Worm (Caenorhabditis elegans): Measurements from ENCODE around the gene C27B7.7.
"Not testable (repeated sequence)": the region's sequence is repeated elsewhere in the genome, so short reads cannot be mapped to it uniquely, and the experiment has no call there.

Gene C27B7.7

ce11 chrIV:8961109-8961508 lies 54.3 kb downstream of the C27B7.7 start:
- TF ChIP-seq attf-3 (GFP tag; conservative IDR thresholded peaks at IDR 0.05) = peak; percentile 69

ce11 chrIV:8964042-8964441 lies 57.2 kb downstream of the C27B7.7 start:
- TF ChIP-seq rcor-1 (GFP tag; IDR thresholded peaks at IDR 0.05) (peak; percentile 42; the same call in 1 of the 2 replicates), cebp-2 (GFP tag; IDR thresholded peaks at IDR 0.05) (0 out of 2 replicates have a peak, but pooled peaks have one; percentile 9), aptf-3 (GFP tag; IDR thresholded peaks at IDR 0.05) (0 out of 2 replicates have a peak, but pooled peaks have one; percentile 60), B0261.1 (tag; optimal IDR thresholded peaks at IDR 0.05) (peak; percentile 57), madf-3 (GFP tag; IDR thresholded peaks at IDR 0.05) (peak; percentile 63; the same call in 1 of the 2 replicates), nhr-120 (GFP tag; IDR thresholded peaks at IDR 0.05) (0 out of 2 replicates have a peak, but pooled peaks have one; percentile 77), ceh-40 (GFP tag; IDR thresholded peaks at IDR 0.05) (peak; percentile 83), lin-26 (GFP tag; IDR thresholded peaks at IDR 0.05) (peak; percentile 95), C17E4.6 (GFP tag; IDR thresholded peaks at IDR 0.05) (peak; percentile 12; the same call in 1 of the 2 replicates), hmg-1.2 (GFP tag; IDR thresholded peaks at IDR 0.05) (peak; percentile 51), ztf-28 (GFP tag; IDR thresholded peaks at IDR 0.05) (0 out of 2 replicates have a peak, but pooled peaks have one; percentile 40), ztf-6 (GFP tag; IDR thresholded peaks at IDR 0.05) (0 out of 2 replicates have a peak, but pooled peaks have one; percentile 11), ceh-58 (GFP tag; IDR thresholded peaks at IDR 0.05) (0 out of 2 replicates have a peak, but pooled peaks have one; percentile 53), Y53G8AR.9 (GFP tag; conservative IDR thresholded peaks at IDR 0.05) (0 out of 2 replicates have a peak, but pooled peaks have one; percentile 34), let-526 (GFP tag; IDR thresholded peaks at IDR 0.05) (0 out of 2 replicates have a peak, but pooled peaks have one; percentile 31), rpc-1 (tag; optimal IDR thresholded peaks at IDR 0.05) (peak; percentile 51), ceh-91 (GFP tag; IDR thresholded peaks at IDR 0.05) (peak; percentile 36; the same call in 1 of the 2 replicates), egl-18 (GFP tag; IDR thresholded peaks at IDR 0.05) (0 out of 2 replicates have a peak, but pooled peaks have one; percentile 17), Y56A3A.18 (GFP tag; IDR thresholded peaks at IDR 0.05) (0 out of 2 replicates have a peak, but pooled peaks have one; percentile 33), cebp-1 (GFP tag; IDR thresholded peaks at IDR 0.05) (peak; percentile 63), attf-3 (GFP tag; conservative IDR thresholded peaks at IDR 0.05) (0 out of 2 replicates have a peak, but pooled peaks have one; percentile 13), D2030.7 (GFP tag; IDR thresholded peaks at IDR 0.05) (peak; percentile 38; the same call in 1 of the 2 replicates), egl-44 (GFP tag; IDR thresholded peaks at IDR 0.05) (peak; percentile 62), ztf-25 (GFP tag; IDR thresholded peaks at IDR 0.05) (peak; percentile 79; the same call in 1 of the 2 replicates), Y95B8A.8 (GFP tag; IDR thresholded peaks at IDR 0.05) (0 out of 2 replicates have a peak, but pooled peaks have one; percentile 22), nfyb-1 (GFP tag; IDR thresholded peaks at IDR 0.05) (peak; percentile 55; the same call in 1 of the 2 replicates), tbp1 (GFP tag; optimal IDR thresholded peaks at IDR 0.05) (peak; percentile 85), dox-1 (GFP tag; IDR thresholded peaks at IDR 0.05) (peak; percentile 69; the same call in 1 of the 2 replicates)
- TF ChIP-seq rpc-1 (optimal IDR thresholded peaks at IDR 0.05); cebp-1 (tag; optimal IDR thresholded peaks at IDR 0.05): not testable (repeated sequence)
